Fruit fly (Drosophila melanogaster) whole organism: ENCODE measurements around the gene CG31064.
A peak's percentile ranks its signal among the peaks of the same experiment; 100 is the strongest.

ENCODE experiments used
- CG8478 ChIP-seq: fragments of >200 bp; optimal IDR thresholded peaks from 2 replicates; lab custom pipeline; 2018; ENCODE audit warnings: inconsistent platforms
- psq ChIP-seq: fragments of >200 bp; optimal IDR thresholded peaks from 2 replicates; lab custom pipeline; 2017

DNA sequence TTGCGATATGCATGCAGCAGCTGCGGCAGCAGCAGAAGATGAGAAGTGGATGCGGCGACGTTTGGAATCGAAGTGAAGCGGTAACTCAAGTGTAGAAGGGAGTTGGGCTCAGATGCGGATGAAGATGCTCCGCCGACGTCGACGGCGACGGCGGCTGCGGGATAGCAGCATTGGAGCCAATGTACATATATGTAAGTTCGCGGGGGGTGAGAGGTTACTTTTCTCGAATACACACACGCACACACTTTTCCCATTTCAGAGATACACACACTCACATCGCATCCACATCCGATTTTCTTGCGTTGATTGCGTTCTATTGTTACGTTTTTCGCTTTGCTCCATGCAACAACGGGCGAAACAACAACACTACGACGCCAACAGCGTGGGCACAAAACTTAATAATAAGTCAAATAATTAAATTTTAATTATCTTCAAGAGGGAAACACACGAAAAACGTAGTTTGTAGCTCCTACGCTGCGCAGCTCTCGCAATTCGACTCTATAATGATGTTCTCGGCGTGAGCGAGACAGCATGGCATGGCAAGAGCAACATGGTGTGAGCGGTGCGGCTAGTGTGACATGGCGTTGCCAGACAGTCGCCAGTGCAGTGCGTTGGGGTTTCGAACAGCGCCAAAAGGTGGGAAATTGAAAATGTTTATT, 6.0 kb upstream of the CG31064 start, which contains the start of gene CG18766:
- TF ChIP-seq CG8478 (lab: Kevin White, UChicago) (peak; percentile 81), psq (lab: Kevin White, UChicago) (no peak)
